Fruit fly (Drosophila melanogaster) whole organism, wandering third instar larva: Measurements from ENCODE around the gene CG4467.

Experiments used
- CG32264 ChIP-seq: fragments of 200-800 bp; sonication (Bioruptor generic); optimal IDR thresholded peaks from 2 replicates; lab custom pipeline; 2016; ENCODE audit warnings: missing biosample characterization, missing genetic modification characterization
- CG9705 ChIP-seq: fragments of 200-800 bp; sonication (Bioruptor generic); optimal IDR thresholded peaks from 2 replicates; lab custom pipeline; 2018; ENCODE audit warnings: missing biosample characterization, mild to moderate bottlenecking, missing genetic modification characterization
- CrebA ChIP-seq: fragments of 200-800 bp; sonication (Bioruptor generic); optimal IDR thresholded peaks from 2 replicates; lab custom pipeline; 2016; ENCODE audit warnings: missing biosample characterization, mild to moderate bottlenecking, missing genetic modification characterization, borderline replicate concordance
- Dfd ChIP-seq: fragments of >200 bp; optimal IDR thresholded peaks from 2 replicates; lab custom pipeline; 2017; ENCODE audit warnings: missing biosample characterization, missing genetic modification characterization
- Dif ChIP-seq: fragments of 200-275, 200-300 bp; sonication (Bioruptor generic); optimal IDR thresholded peaks from 2 replicates; lab custom pipeline; 2018; ENCODE audit warnings: missing biosample characterization, missing genetic modification characterization; ENCODE audit not compliant: partially characterized antibody
- GATAd ChIP-seq: sonication (Bioruptor generic); optimal IDR thresholded peaks from 2 replicates; lab custom pipeline; 2016; ENCODE audit warnings: missing biosample characterization, missing genetic modification characterization
- HLH106 ChIP-seq: fragments of 200-800 bp; optimal IDR thresholded peaks from 3 replicates; lab custom pipeline; 2019; ENCODE audit warnings: missing biosample characterization, mild to moderate bottlenecking, missing genetic modification characterization, moderate library complexity
- Hnf4 ChIP-seq: fragments of 200-800 bp; sonication (Bioruptor generic); optimal IDR thresholded peaks from 2 replicates; lab custom pipeline; 2016; ENCODE audit warnings: missing biosample characterization, mild to moderate bottlenecking, missing genetic modification characterization
- Hr78 ChIP-seq: fragments of >200 bp; optimal IDR thresholded peaks from 2 replicates; lab custom pipeline; 2017; ENCODE audit warnings: missing biosample characterization, missing genetic modification characterization
- Hr83 ChIP-seq: fragments of 200-300 bp; sonication (Bioruptor generic); optimal IDR thresholded peaks from 2 replicates; lab custom pipeline; 2016; ENCODE audit warnings: missing biosample characterization, mild to moderate bottlenecking, missing genetic modification characterization, moderate library complexity; ENCODE audit not compliant: poor library complexity, severe bottlenecking
- Myc ChIP-seq: fragments of >200 bp; optimal IDR thresholded peaks from 2 replicates; lab custom pipeline; 2017
- Rel ChIP-seq, 2 experiments: fragments of 200-800 bp; sonication (Bioruptor generic) in 1 of 2; optimal IDR thresholded peaks; 2 replicates in 1 of 2; 3 replicates in 1 of 2; lab custom pipeline; 2016 to 2019; ENCODE audit warnings: mild to moderate bottlenecking in 2 of 2, missing biosample characterization in 2 of 2, missing genetic modification characterization in 2 of 2, moderate library complexity in 1 of 2
- Sp1 ChIP-seq: fragments of 200-800 bp; sonication (Bioruptor generic); optimal IDR thresholded peaks from 3 replicates; lab custom pipeline; 2019; ENCODE audit warnings: missing biosample characterization, mild to moderate bottlenecking, missing genetic modification characterization, moderate library complexity
- br ChIP-seq: fragments of 200-800 bp; sonication (Bioruptor generic); optimal IDR thresholded peaks from 2 replicates; lab custom pipeline; 2016; ENCODE audit warnings: missing biosample characterization, missing genetic modification characterization
- brk ChIP-seq: fragments of 200-800 bp; sonication (Bioruptor generic); optimal IDR thresholded peaks from 2 replicates; lab custom pipeline; 2016; ENCODE audit warnings: missing biosample characterization, mild to moderate bottlenecking, missing genetic modification characterization
- dl ChIP-seq, 2 experiments: fragments of 175-275, 200-275 bp in 1 of 2; fragments of 200-275 bp in 1 of 2; sonication (Bioruptor generic); optimal IDR thresholded peaks; lab custom pipeline; 2018; ENCODE audit warnings: mild to moderate bottlenecking in 2 of 2, missing biosample characterization in 2 of 2, missing genetic modification characterization in 2 of 2, moderate library complexity in 2 of 2; ENCODE audit not compliant: partially characterized antibody in 2 of 2, insufficient read depth in 1 of 2
- dmrt93B ChIP-seq: fragments of 200-800 bp; sonication (Bioruptor generic); optimal IDR thresholded peaks from 2 replicates; lab custom pipeline; 2018; ENCODE audit warnings: missing biosample characterization, mild to moderate bottlenecking, missing genetic modification characterization
- dsf ChIP-seq: sonication (Bioruptor generic); optimal IDR thresholded peaks from 2 replicates; lab custom pipeline; 2016; ENCODE audit warnings: missing biosample characterization, missing genetic modification characterization, borderline replicate concordance
- ey ChIP-seq: fragments of 200-800 bp; sonication (Bioruptor generic); optimal IDR thresholded peaks from 2 replicates; lab custom pipeline; 2016; ENCODE audit warnings: missing biosample characterization, missing genetic modification characterization
- h ChIP-seq: fragments of 200-800 bp; sonication (Bioruptor generic); optimal IDR thresholded peaks from 3 replicates; lab custom pipeline; 2016; ENCODE audit warnings: missing biosample characterization, mild to moderate bottlenecking, missing genetic modification characterization
- jim ChIP-seq: fragments of 175-275, 200-325 bp; sonication (Bioruptor generic); optimal IDR thresholded peaks from 2 replicates; lab custom pipeline; 2016; ENCODE audit warnings: missing biosample characterization, mild to moderate bottlenecking, missing genetic modification characterization
- pan ChIP-seq: fragments of >200 bp; optimal IDR thresholded peaks from 2 replicates; lab custom pipeline; 2017
- psq ChIP-seq: fragments of 200-800 bp; sonication (Bioruptor generic); optimal IDR thresholded peaks from 3 replicates; lab custom pipeline; 2017; ENCODE audit warnings: missing biosample characterization, mild to moderate bottlenecking, missing genetic modification characterization, moderate library complexity
- rgr ChIP-seq: fragments of 200-800 bp; sonication (Bioruptor generic); optimal IDR thresholded peaks from 3 replicates; lab custom pipeline; 2016; ENCODE audit warnings: missing biosample characterization, mild to moderate bottlenecking, missing genetic modification characterization
- sv ChIP-seq: fragments of 200-800 bp; sonication (Bioruptor generic); optimal IDR thresholded peaks from 3 replicates; lab custom pipeline; 2016; ENCODE audit warnings: missing biosample characterization, missing genetic modification characterization
- tai ChIP-seq: sonication (Bioruptor generic); optimal IDR thresholded peaks from 2 replicates; lab custom pipeline; 2016; ENCODE audit warnings: missing biosample characterization, missing genetic modification characterization
- woc ChIP-seq: sonication (Bioruptor generic); optimal IDR thresholded peaks from 2 replicates; lab custom pipeline; 2016; ENCODE audit warnings: missing biosample characterization, mild to moderate bottlenecking, missing genetic modification characterization

The CG4467 gene

dm6 chr3R:23207254-23207653, 41.4 kb downstream of the CG4467 start:
- TF ChIP-seq Myc (lab: Kevin White, UChicago) = no peak
- no peak for TF ChIP-seq CG32264
- no peak for TF ChIP-seq br (GFP tag; lab: Kevin White, UChicago)

dm6 chr3R:23203934-23204333, 44.8 kb downstream of the CG4467 start, which contains the start of gene fzo:
fzo (minus strand) TSS chr3R:23204034.
- TF ChIP-seq pan (lab: Kevin White, UChicago) (no peak), CrebA (GFP tag; lab: Kevin White, UChicago) (no peak), ey (GFP tag; lab: Kevin White, UChicago) (no peak), h (GFP tag; lab: Kevin White, UChicago) (no peak), sv (GFP tag; lab: Kevin White, UChicago) (no peak), br (GFP tag; lab: Kevin White, UChicago) (no peak), woc (no peak), Hr78 (GFP tag; lab: Kevin White, UChicago) (no peak)

- TF ChIP-seq Rel (GFP tag; optimal IDR thresholded peaks at IDR 0.05; lab: Kevin White, UChicago) (no peak), Rel (tag; optimal IDR thresholded peaks at IDR 0.05; lab: Kevin White, UChicago) (peak; percentile 46), HLH106 (tag; lab: Kevin White, UChicago) (peak; percentile 32), Dif (peak; percentile 36), rgr (GFP tag; lab: Kevin White, UChicago) (peak; percentile 33), Hnf4 (GFP tag; lab: Kevin White, UChicago) (no peak), CG9705 (GFP tag; lab: Kevin White, UChicago) (peak; percentile 35), Dfd (no peak), Sp1 (GFP tag; lab: Kevin White, UChicago) (peak; percentile 58)
These were observed 47.6 kb downstream of the CG4467 start for dm6 chr3R:23201122-23201521.

dm6 chr3R:23195711-23196110, 53.0 kb downstream of the CG4467 start:
- TF ChIP-seq dmrt93B (GFP tag; lab: Kevin White, UChicago) (no peak), tai (no peak), GATAd (GFP tag; lab: Kevin White, UChicago) (no peak), psq (GFP tag; lab: Kevin White, UChicago) (no peak), Dfd (no peak), Rel (GFP tag; optimal IDR thresholded peaks at IDR 0.05; lab: Kevin White, UChicago) (no peak), Rel (tag; optimal IDR thresholded peaks at IDR 0.05; lab: Kevin White, UChicago) (no peak), Hnf4 (GFP tag; lab: Kevin White, UChicago) (no peak), jim (GFP tag; lab: Kevin White, UChicago) (no peak), dl (GFP tag; optimal IDR thresholded peaks at IDR 0.05; lab: Kevin White, UChicago; ENCODE audit: insufficient read depth in 1 of 2, partially characterized antibody in 2 of 2) (no peak), h (GFP tag; lab: Kevin White, UChicago) (no peak), rgr (GFP tag; lab: Kevin White, UChicago) (no peak), Myc (lab: Kevin White, UChicago) (no peak), CG32264 (no peak), br (GFP tag; lab: Kevin White, UChicago) (no peak), dsf (GFP tag; lab: Kevin White, UChicago) (no peak), Hr83 (no peak), brk (no peak)
- TF ChIP-seq, all 38 proteins: peak for 0

dm6 chr3R:23193400-23193799, 55.3 kb downstream of the CG4467 start:
- TF ChIP-seq jim (GFP tag; lab: Kevin White, UChicago) = no peak
- TF ChIP-seq HLH106 (tag; lab: Kevin White, UChicago) = no peak
- TF ChIP-seq Hr83 = no peak

dm6 chr3R:23192984-23193383, 55.7 kb downstream of the CG4467 start:
- no peak for TF ChIP-seq brk
